Worm (Caenorhabditis elegans): Measurements from ENCODE around the gene R07E4.5.

R07E4.5 gene

ce11 chrX:5982799-5983198, 29.8 kb upstream of the R07E4.5 start:
- TF ChIP-seq pha-4 (tag; optimal IDR thresholded peaks at IDR 0.05) = no peak
- no peak for TF ChIP-seq F10E7.11 (tag; optimal IDR thresholded peaks at IDR 0.05)
- no peak for TF ChIP-seq F52B5.7 (tag; optimal IDR thresholded peaks at IDR 0.05)
- no peak for TF ChIP-seq ama-1 (optimal IDR thresholded peaks at IDR 0.05)
- TF ChIP-seq ama-1 (GFP tag; optimal IDR thresholded peaks at IDR 0.05) = no peak
- no peak for TF ChIP-seq ets-4 (GFP tag; optimal IDR thresholded peaks at IDR 0.05)
- TF ChIP-seq nfya-1 (tag; optimal IDR thresholded peaks at IDR 0.05; ENCODE audit: borderline replicate concordance, insufficient read depth) = no peak
- no peak for TF ChIP-seq cebp-2 (GFP tag; IDR thresholded peaks at IDR 0.05)
- TF ChIP-seq nfyb-1 (GFP tag; IDR thresholded peaks at IDR 0.05) = no peak
- no peak for TF ChIP-seq unc-130 (GFP tag; optimal IDR thresholded peaks at IDR 0.05)
- TF ChIP-seq lin-35 (GFP tag; optimal IDR thresholded peaks at IDR 0.05) = no peak
- no peak for TF ChIP-seq unc-62 (GFP tag; optimal IDR thresholded peaks at IDR 0.05)
- no peak for TF ChIP-seq die-1 (tag; optimal IDR thresholded peaks at IDR 0.05)
- TF ChIP-seq bed-1 (GFP tag; IDR thresholded peaks at IDR 0.05) = no peak
- no peak for TF ChIP-seq cebp-1 (GFP tag; IDR thresholded peaks at IDR 0.05)
- TF ChIP-seq cebp-1 (tag; optimal IDR thresholded peaks at IDR 0.05) = peak; percentile 11
- TF ChIP-seq xnd-1 (tag; optimal IDR thresholded peaks at IDR 0.05) = no peak
- no peak for TF ChIP-seq B0019.2 (GFP tag; conservative IDR thresholded peaks at IDR 0.05)
- TF ChIP-seq K12H6.12 (tag; optimal IDR thresholded peaks at IDR 0.05) = peak; percentile 59
- no peak for TF ChIP-seq B0336.3 (GFP tag; IDR thresholded peaks at IDR 0.05)
- peak; percentile 14 for TF ChIP-seq lin-40 (tag; optimal IDR thresholded peaks at IDR 0.05)
- no peak for TF ChIP-seq attf-5 (GFP tag; optimal IDR thresholded peaks at IDR 0.05)
- TF ChIP-seq K11D2.4 (GFP tag; IDR thresholded peaks at IDR 0.05) = no peak
- TF ChIP-seq snpc-3.4 (tag; optimal IDR thresholded peaks at IDR 0.05) = no peak
- TF ChIP-seq madf-8 (GFP tag; conservative IDR thresholded peaks at IDR 0.05) = no peak
- TF ChIP-seq ztf-3 (GFP tag; optimal IDR thresholded peaks at IDR 0.05) = no peak
- TF ChIP-seq hmg-1.2 (GFP tag; IDR thresholded peaks at IDR 0.05) = 0 out of 2 replicates have a peak, but pooled peaks have one; percentile 13
- no peak for TF ChIP-seq aptf-2 (GFP tag; conservative IDR thresholded peaks at IDR 0.05)
- TF ChIP-seq nhr-120 (GFP tag; IDR thresholded peaks at IDR 0.05) = no peak
- TF ChIP-seq atf-7 (tag; optimal IDR thresholded peaks at IDR 0.05) = peak; percentile 8

- TF ChIP-seq let-607 (tag; optimal IDR thresholded peaks at IDR 0.05) (no peak), ama-1 (optimal IDR thresholded peaks at IDR 0.05) (no peak), ama-1 (GFP tag; optimal IDR thresholded peaks at IDR 0.05) (no peak), hlh-12 (tag; optimal IDR thresholded peaks at IDR 0.05) (no peak), pbrm-1 (GFP tag; IDR thresholded peaks at IDR 0.05) (no peak), repo-1 (tag; optimal IDR thresholded peaks at IDR 0.05) (no peak), ceh-27 (GFP tag; optimal IDR thresholded peaks at IDR 0.05) (no peak), F37B4.10 (GFP tag; IDR thresholded peaks at IDR 0.05) (no peak), ekl-4 (GFP tag; IDR thresholded peaks at IDR 0.05) (0 out of 2 replicates have a peak, but pooled peaks have one; percentile 39), zfh-2 (GFP tag; conservative IDR thresholded peaks at IDR 0.05) (0 out of 2 replicates have a peak, but pooled peaks have one; percentile 17)
Measured at ce11 chrX:5981698-5982097, 28.7 kb upstream of the R07E4.5 start.

DNA sequence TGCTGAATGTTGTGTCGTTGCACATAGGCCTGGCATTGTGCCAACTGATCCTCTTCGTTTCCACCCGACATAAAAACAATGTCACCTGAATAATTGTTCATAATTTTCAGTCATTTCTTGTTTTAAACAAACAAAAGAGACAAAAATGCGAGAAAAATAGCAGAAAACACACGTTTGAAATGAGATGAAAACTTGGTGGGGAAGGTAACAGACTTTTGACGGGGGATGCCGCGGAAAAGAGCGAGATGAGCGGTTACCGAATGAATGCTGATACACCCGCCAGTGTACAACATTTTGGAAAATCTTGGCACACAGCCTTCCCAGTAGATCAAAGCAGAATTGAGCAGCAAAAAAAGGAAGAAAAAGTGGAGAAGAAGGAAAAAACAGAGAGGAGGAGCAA, 24.8 kb upstream of the R07E4.5 start, which contains the start of gene kin-2:
TSS of gene kin-2 (minus strand) at position 101 of the 400 bp plus-strand sequence.
- TF ChIP-seq sea-2 (GFP tag; IDR thresholded peaks at IDR 0.05) (no peak), Y79H2A.3 (GFP tag; conservative IDR thresholded peaks at IDR 0.05) (no peak), aptf-2 (GFP tag; conservative IDR thresholded peaks at IDR 0.05) (no peak), egrh-3 (GFP tag; IDR thresholded peaks at IDR 0.05) (no peak)
